Worm (Caenorhabditis elegans) whole organism, L3 larva: ENCODE measurements around the gene F38B7.11.

Experiments
- R02D3.7 ChIP-seq: fragments of 150-350 bp; optimal IDR thresholded peaks from 2 replicates; lab custom pipeline; 2014; ENCODE audit warnings: missing biosample characterization, missing genetic modification characterization
- ZK546.5 ChIP-seq: sonication (generic microtip); optimal IDR thresholded peaks from 2 replicates; lab custom pipeline; 2017; ENCODE audit warnings: missing biosample characterization, missing genetic modification characterization
- aly-2 ChIP-seq: fragments of 150-350 bp; optimal IDR thresholded peaks from 2 replicates; lab custom pipeline; 2014; ENCODE audit warnings: missing biosample characterization, missing genetic modification characterization
- ama-1 ChIP-seq: fragments of 150-350 bp; optimal IDR thresholded peaks from 2 replicates; lab custom pipeline; 2018
- ceh-16 ChIP-seq: sonication (generic microtip); optimal IDR thresholded peaks from 2 replicates; lab custom pipeline; 2017; ENCODE audit warnings: missing biosample characterization, missing genetic modification characterization
- ceh-28 ChIP-seq: fragments of 150-350 bp; optimal IDR thresholded peaks from 2 replicates; lab custom pipeline; 2014; ENCODE audit warnings: missing biosample characterization, missing genetic modification reagents, missing genetic modification characterization
- ceh-82 ChIP-seq: fragments of 150-350 bp; optimal IDR thresholded peaks from 2 replicates; lab custom pipeline; 2014; ENCODE audit warnings: missing biosample characterization, missing genetic modification characterization
- ceh-9 ChIP-seq: sonication (generic microtip); optimal IDR thresholded peaks from 2 replicates; lab custom pipeline; 2018; ENCODE audit warnings: missing biosample characterization, missing genetic modification characterization
- daf-12 ChIP-seq: fragments of 150-350 bp; optimal IDR thresholded peaks from 2 replicates; lab custom pipeline; 2014; ENCODE audit warnings: missing biosample characterization, missing genetic modification reagents, missing genetic modification characterization
- egl-27 ChIP-seq: sonication (generic microtip); optimal IDR thresholded peaks from 4 replicates; lab custom pipeline; 2017; ENCODE audit warnings: missing biosample characterization, missing genetic modification reagents, missing genetic modification characterization
- egl-5 ChIP-seq: fragments of 150-350 bp; optimal IDR thresholded peaks from 2 replicates; lab custom pipeline; 2017; ENCODE audit warnings: missing biosample characterization, missing genetic modification reagents, missing genetic modification characterization, inconsistent platforms
- elt-1 ChIP-seq: fragments of 150-350 bp; optimal IDR thresholded peaks from 2 replicates; lab custom pipeline; 2014; ENCODE audit warnings: missing biosample characterization, missing genetic modification characterization
- elt-2 ChIP-seq: sonication (generic microtip); optimal IDR thresholded peaks from 2 replicates; lab custom pipeline; 2016; ENCODE audit warnings: missing genetic modification reagents, mild to moderate bottlenecking, missing genetic modification characterization, missing compliant biosample characterization
- elt-3 ChIP-seq, 3 experiments: fragments of 150-350 bp in 1 of 3; sonication (generic microtip) in 2 of 3; optimal IDR thresholded peaks; 2 replicates in 2 of 3; 4 replicates in 1 of 3; lab custom pipeline; 2014 to 2017; ENCODE audit warnings: missing biosample characterization in 3 of 3, missing genetic modification characterization in 3 of 3
- eor-1 ChIP-seq, 2 experiments: fragments of 150-350 bp; optimal IDR thresholded peaks; 2 replicates each; lab custom pipeline; 2014 to 2018; ENCODE audit warnings: missing biosample characterization in 2 of 2, missing genetic modification characterization in 2 of 2
- fkh-10 ChIP-seq: sonication (generic microtip); optimal IDR thresholded peaks from 2 replicates; lab custom pipeline; 2017; ENCODE audit warnings: missing biosample characterization, missing genetic modification reagents, missing genetic modification characterization
- fkh-2 ChIP-seq: fragments of 150-350 bp; optimal IDR thresholded peaks from 2 replicates; lab custom pipeline; 2014; ENCODE audit warnings: missing biosample characterization, missing genetic modification reagents, missing genetic modification characterization
- fos-1 ChIP-seq: fragments of 150-350 bp; optimal IDR thresholded peaks from 2 replicates; lab custom pipeline; 2014; ENCODE audit warnings: missing biosample characterization, missing genetic modification characterization
- hmg-11 ChIP-seq: sonication (generic microtip); optimal IDR thresholded peaks from 2 replicates; lab custom pipeline; 2016; ENCODE audit warnings: missing genetic modification characterization, missing compliant biosample characterization
- jun-1 ChIP-seq: fragments of 150-350 bp; optimal IDR thresholded peaks from 2 replicates; lab custom pipeline; 2014; ENCODE audit warnings: missing biosample characterization, missing genetic modification reagents, missing genetic modification characterization
- lin-15B ChIP-seq: fragments of 150-350 bp; optimal IDR thresholded peaks from 2 replicates; lab custom pipeline; 2014; ENCODE audit warnings: missing biosample characterization, missing genetic modification characterization
- lin-39 ChIP-seq: fragments of 150-350 bp; optimal IDR thresholded peaks from 2 replicates; lab custom pipeline; 2018; ENCODE audit warnings: missing biosample characterization, missing genetic modification reagents, missing genetic modification characterization
- lsy-12 ChIP-seq: sonication (generic microtip); optimal IDR thresholded peaks from 2 replicates; lab custom pipeline; 2016; ENCODE audit warnings: mild to moderate bottlenecking, missing genetic modification characterization, missing compliant biosample characterization
- mdl-1 ChIP-seq: fragments of 150-350 bp; optimal IDR thresholded peaks from 2 replicates; lab custom pipeline; 2014; ENCODE audit warnings: missing biosample characterization, missing genetic modification characterization
- mml-1 ChIP-seq: fragments of 150-350 bp; sonication (generic microtip); optimal IDR thresholded peaks from 3 replicates; lab custom pipeline; 2014; ENCODE audit warnings: missing biosample characterization, missing genetic modification characterization
- nfya-1 ChIP-seq: sonication (generic microtip); optimal IDR thresholded peaks from 2 replicates; lab custom pipeline; 2017; ENCODE audit warnings: missing genetic modification characterization, mild to moderate bottlenecking, missing compliant biosample characterization, antibody characterized with exemption, moderate library complexity; ENCODE audit not compliant: insufficient read depth
- nhr-11 ChIP-seq: fragments of 150-350 bp; optimal IDR thresholded peaks from 2 replicates; lab custom pipeline; 2014; ENCODE audit warnings: missing biosample characterization, missing genetic modification characterization
- nhr-12 ChIP-seq: fragments of 150-350 bp; optimal IDR thresholded peaks from 2 replicates; lab custom pipeline; 2014; ENCODE audit warnings: missing biosample characterization, missing genetic modification characterization
- nhr-23 ChIP-seq: fragments of 150-350 bp; optimal IDR thresholded peaks from 2 replicates; lab custom pipeline; 2014; ENCODE audit warnings: missing biosample characterization, missing genetic modification reagents, missing genetic modification characterization
- nhr-237 ChIP-seq: fragments of 150-350 bp; optimal IDR thresholded peaks from 2 replicates; lab custom pipeline; 2014; ENCODE audit warnings: missing biosample characterization, missing genetic modification characterization
- nhr-25 ChIP-seq: sonication (generic microtip); optimal IDR thresholded peaks from 2 replicates; lab custom pipeline; 2017; ENCODE audit warnings: missing biosample characterization, missing genetic modification characterization
- nhr-28 ChIP-seq: fragments of 150-350 bp; optimal IDR thresholded peaks from 2 replicates; lab custom pipeline; 2014; ENCODE audit warnings: missing biosample characterization, missing genetic modification characterization
- nhr-43 ChIP-seq: sonication (generic microtip); optimal IDR thresholded peaks from 2 replicates; lab custom pipeline; 2016; ENCODE audit warnings: mild to moderate bottlenecking, missing genetic modification characterization, missing compliant biosample characterization; ENCODE audit not compliant: poor library complexity, severe bottlenecking
- nhr-67 ChIP-seq: fragments of 150-350 bp; optimal IDR thresholded peaks from 2 replicates; lab custom pipeline; 2014; ENCODE audit warnings: missing biosample characterization, missing genetic modification characterization
- nhr-76 ChIP-seq: fragments of 150-350 bp; sonication (generic microtip); optimal IDR thresholded peaks from 5 replicates; lab custom pipeline; 2014; ENCODE audit warnings: missing biosample characterization, missing genetic modification characterization
- nhr-77 ChIP-seq: fragments of 150-350 bp; optimal IDR thresholded peaks from 2 replicates; lab custom pipeline; 2014; ENCODE audit warnings: missing biosample characterization, missing genetic modification characterization
- pha-4 ChIP-seq: fragments of 150-350 bp; optimal IDR thresholded peaks from 2 replicates; lab custom pipeline; 2014; ENCODE audit warnings: missing biosample characterization, missing genetic modification reagents, missing genetic modification characterization
- pqm-1 ChIP-seq: fragments of 150-350 bp; optimal IDR thresholded peaks from 2 replicates; lab custom pipeline; 2017; ENCODE audit warnings: missing biosample characterization, missing genetic modification characterization, inconsistent platforms
- sea-2 ChIP-seq: fragments of 150-350 bp; sonication (generic microtip); optimal IDR thresholded peaks from 4 replicates; lab custom pipeline; 2014; ENCODE audit warnings: missing biosample characterization, missing genetic modification reagents, missing genetic modification characterization
- skn-1 ChIP-seq: fragments of 150-350 bp; optimal IDR thresholded peaks from 2 replicates; lab custom pipeline; 2014; ENCODE audit warnings: missing biosample characterization, missing genetic modification characterization
- snpc-4 ChIP-seq: fragments of 150-350 bp; optimal IDR thresholded peaks from 2 replicates; lab custom pipeline; 2014; ENCODE audit warnings: missing biosample characterization, missing genetic modification characterization
- tbx-2 ChIP-seq: sonication (generic microtip); optimal IDR thresholded peaks from 2 replicates; lab custom pipeline; 2016; ENCODE audit warnings: mild to moderate bottlenecking, missing genetic modification characterization, missing compliant biosample characterization
- unc-39 ChIP-seq: sonication (generic microtip); optimal IDR thresholded peaks from 4 replicates; lab custom pipeline; 2017; ENCODE audit warnings: missing biosample characterization, missing genetic modification characterization
- unc-62 ChIP-seq: fragments of 150-350 bp; sonication (generic microtip); optimal IDR thresholded peaks from 4 replicates; lab custom pipeline; 2014; ENCODE audit warnings: missing biosample characterization, missing genetic modification reagents, missing genetic modification characterization
- zag-1 ChIP-seq: fragments of 150-350 bp; optimal IDR thresholded peaks from 2 replicates; lab custom pipeline; 2014; ENCODE audit warnings: missing biosample characterization, missing genetic modification characterization
- ztf-11 ChIP-seq: fragments of 150-350 bp; optimal IDR thresholded peaks from 2 replicates; lab custom pipeline; 2014; ENCODE audit warnings: missing biosample characterization, missing genetic modification characterization
- ztf-4 ChIP-seq: fragments of 150-350 bp; optimal IDR thresholded peaks from 2 replicates; lab custom pipeline; 2014; ENCODE audit warnings: missing biosample characterization, missing genetic modification characterization

Gene F38B7.11

DNA sequence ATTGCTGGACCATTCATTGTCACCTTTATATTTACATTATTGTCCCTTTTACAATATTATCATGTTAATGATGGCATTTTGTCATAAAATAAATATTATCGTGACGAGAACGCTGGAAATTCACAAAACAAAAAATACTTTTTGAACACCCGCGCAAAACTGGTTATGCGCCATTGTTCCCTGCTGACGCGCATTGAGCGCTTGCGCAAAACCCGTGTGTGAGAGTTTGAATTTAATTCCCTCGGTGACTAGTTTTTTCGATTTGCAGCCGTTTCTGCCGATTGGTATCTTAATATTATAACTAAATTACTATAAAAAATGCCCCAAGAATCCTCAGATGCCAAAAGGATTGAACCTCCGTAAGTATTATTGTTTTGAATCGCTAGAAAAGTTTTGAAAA, 25.4 kb upstream of the F38B7.11 start, which contains the start of gene pafo-1:
pafo-1 (plus strand) TSS at position 256 of the 400 bp plus-strand sequence.
- TF ChIP-seq snpc-4 (tag; lab: Kevin White, UChicago) (peak; percentile 70), daf-12 (no peak), pha-4 (peak; percentile 90), nhr-43 (tag; lab: Kevin White, UChicago) (peak; percentile 89), jun-1 (tag; lab: Kevin White, UChicago) (peak; percentile 86), elt-3 (tag; optimal IDR thresholded peaks at IDR 0.05; lab: Kevin White, UChicago) (no peak), sea-2 (GFP tag; lab: Kevin White, UChicago) (no peak), fkh-10 (peak; percentile 30), nhr-77 (tag; lab: Kevin White, UChicago) (no peak), ceh-9 (tag; lab: Kevin White, UChicago) (no peak), pqm-1 (peak; percentile 23), elt-1 (tag; lab: Kevin White, UChicago) (no peak), mdl-1 (tag; lab: Kevin White, UChicago) (no peak), lin-15B (tag; lab: Kevin White, UChicago) (peak; percentile 87), fkh-2 (tag; lab: Kevin White, UChicago) (no peak), ztf-11 (tag; lab: Kevin White, UChicago) (no peak), mml-1 (no peak), ceh-28 (tag; lab: Kevin White, UChicago) (peak; percentile 61), ZK546.5 (tag; lab: Kevin White, UChicago) (no peak), unc-39 (tag; lab: Kevin White, UChicago) (no peak), nhr-12 (tag; lab: Kevin White, UChicago) (no peak), nhr-28 (tag; lab: Kevin White, UChicago) (no peak), ceh-82 (peak; percentile 67), lin-39 (peak; percentile 74), nhr-25 (peak; percentile 66), tbx-2 (peak; percentile 79), fos-1 (tag; lab: Kevin White, UChicago) (no peak), eor-1 (tag; optimal IDR thresholded peaks at IDR 0.05; lab: Kevin White, UChicago) (no peak), R02D3.7 (tag; lab: Kevin White, UChicago) (peak; percentile 77), elt-2 (tag; lab: Kevin White, UChicago) (peak; percentile 52), lsy-12 (peak; percentile 79), zag-1 (tag; lab: Kevin White, UChicago) (peak; percentile 19), skn-1 (tag; lab: Kevin White, UChicago) (peak; percentile 74), nhr-237 (no peak), nhr-76 (no peak), nhr-11 (no peak), egl-27 (tag; lab: Kevin White, UChicago) (peak; percentile 26), ztf-4 (no peak), unc-62 (GFP tag; lab: Kevin White, UChicago) (no peak), nhr-67 (tag; lab: Kevin White, UChicago) (no peak), nhr-23 (tag; lab: Kevin White, UChicago) (peak; percentile 80), nfya-1 (tag; lab: Kevin White, UChicago) (peak; percentile 85), ama-1 (lab: Kevin White, UChicago) (no peak), egl-5 (tag; lab: Kevin White, UChicago) (no peak), aly-2 (tag; lab: Kevin White, UChicago) (peak; percentile 73), ceh-16 (tag; lab: Kevin White, UChicago) (peak; percentile 26), hmg-11 (tag; lab: Kevin White, UChicago) (no peak)
